Fruit fly (Drosophila melanogaster): Measurements from ENCODE around the gene Ucp4C.

Gene Ucp4C

DNA sequence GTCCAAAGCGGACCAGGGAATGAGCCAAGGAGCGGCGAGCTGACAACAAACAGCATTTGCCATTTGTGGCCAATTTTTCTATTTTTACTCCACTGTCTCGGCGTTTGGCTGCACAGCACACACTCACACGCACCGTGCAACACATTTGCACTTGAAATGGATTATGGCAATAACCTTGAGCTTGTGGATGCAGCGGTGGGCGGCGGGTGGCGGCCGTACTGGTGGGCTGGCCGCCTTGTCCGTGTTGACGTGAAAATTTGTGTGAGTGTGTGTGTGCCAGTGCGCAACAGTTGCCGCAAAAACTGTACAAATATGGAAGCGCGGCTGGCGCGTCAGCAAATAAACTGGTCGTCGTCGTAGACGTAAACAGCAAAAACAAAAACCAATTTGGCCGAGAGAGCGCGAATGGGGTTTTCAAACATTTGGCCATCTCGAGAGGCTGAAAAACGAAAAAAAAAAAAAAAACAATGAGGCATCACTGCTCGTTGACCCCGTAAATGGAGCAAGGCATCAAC, 6.7 kb downstream of the Ucp4C start:
- TF ChIP-seq tj (GFP tag; optimal IDR thresholded peaks at IDR 0.05) (peak; percentile 26), CG7101 (tag; optimal IDR thresholded peaks at IDR 0.05) (no peak)

DNA sequence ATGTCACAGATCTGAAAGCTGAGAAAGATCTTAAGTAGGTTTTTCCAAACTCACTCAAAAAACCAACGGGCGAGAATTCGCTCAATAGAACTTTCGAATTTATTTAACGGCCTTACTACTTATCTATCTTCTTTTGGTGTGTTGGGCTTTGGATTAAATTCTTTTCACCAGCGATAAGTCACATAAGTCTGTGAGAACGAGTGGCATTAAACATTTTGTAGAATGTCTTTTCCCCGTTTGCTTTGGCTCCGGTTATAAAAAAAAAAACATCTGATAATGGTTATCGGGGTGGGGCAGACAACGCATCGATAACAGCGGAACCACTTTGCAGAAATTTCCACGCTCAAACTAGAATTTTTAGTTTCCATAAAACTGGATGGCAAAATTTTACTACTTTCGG, 7.2 kb downstream of the Ucp4C start:
- TF ChIP-seq CG12768 (GFP tag; optimal IDR thresholded peaks at IDR 0.05) (no peak), Hr96 (GFP tag; optimal IDR thresholded peaks at IDR 0.05) (no peak), Clk (GFP tag; optimal IDR thresholded peaks at IDR 0.05) (no peak), tj (GFP tag; optimal IDR thresholded peaks at IDR 0.05) (no peak), CG5204 (GFP tag; optimal IDR thresholded peaks at IDR 0.05) (no peak), CG7101 (tag; optimal IDR thresholded peaks at IDR 0.05) (no peak)

DNA sequence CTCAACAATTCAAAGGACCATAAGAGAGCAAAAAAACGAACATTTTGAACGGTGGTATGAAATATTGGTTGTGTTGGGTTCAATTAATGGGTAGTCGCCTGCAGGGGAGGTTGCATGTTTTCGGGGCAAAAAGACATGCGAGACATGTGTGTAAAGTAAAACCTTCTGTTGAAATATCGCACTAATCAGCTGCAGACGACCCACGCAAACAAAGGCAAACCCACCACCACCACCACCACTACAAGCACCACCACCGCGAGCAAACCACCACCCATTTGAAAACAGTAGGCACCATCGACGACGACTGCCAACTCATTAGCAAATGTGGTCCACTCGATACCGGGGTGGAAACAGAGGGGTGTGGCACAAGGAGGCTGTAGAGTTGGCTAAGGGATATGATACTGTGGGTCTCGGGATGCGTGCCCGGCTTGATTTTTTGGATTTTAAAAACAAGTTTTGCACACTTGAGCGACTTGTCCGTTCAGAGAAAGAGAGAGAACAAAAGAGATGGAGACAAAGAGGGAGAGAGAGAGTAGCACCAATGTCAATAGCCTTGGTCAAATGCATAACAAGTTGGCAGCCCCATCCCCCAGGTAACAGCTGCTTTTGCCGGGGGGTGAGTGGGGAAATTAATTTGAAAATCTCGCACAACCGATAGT, 8.8 kb downstream of the Ucp4C start:
- TF ChIP-seq CG33017 (tag; optimal IDR thresholded peaks at IDR 0.05) (no peak), CG14711 (tag; optimal IDR thresholded peaks at IDR 0.05) (no peak), tj (GFP tag; optimal IDR thresholded peaks at IDR 0.05) (no peak), CG7045 (GFP tag; optimal IDR thresholded peaks at IDR 0.05) (no peak), CG7101 (tag; optimal IDR thresholded peaks at IDR 0.05) (no peak), toe (GFP tag; optimal IDR thresholded peaks at IDR 0.05) (no peak), Crg-1 (GFP tag; optimal IDR thresholded peaks at IDR 0.05) (peak; percentile 8), CG1620 (GFP tag; optimal IDR thresholded peaks at IDR 0.05) (peak; percentile 4), cnc (optimal IDR thresholded peaks at IDR 0.05) (no peak), Hr96 (GFP tag; optimal IDR thresholded peaks at IDR 0.05) (no peak), Mnt (GFP tag; optimal IDR thresholded peaks at IDR 0.05) (no peak), pad (GFP tag; optimal IDR thresholded peaks at IDR 0.05) (peak; percentile 47), kay (GFP tag; ENCODE audit: borderline replicate concordance) (no peak), CG5204 (GFP tag; optimal IDR thresholded peaks at IDR 0.05) (no peak), bab1 (GFP tag; optimal IDR thresholded peaks at IDR 0.05) (no peak), CG12768 (GFP tag; optimal IDR thresholded peaks at IDR 0.05) (no peak), ovo (GFP tag; optimal IDR thresholded peaks at IDR 0.05) (no peak), CG11617 (GFP tag; optimal IDR thresholded peaks at IDR 0.05) (no peak), Clk (GFP tag; optimal IDR thresholded peaks at IDR 0.05) (no peak), cic (GFP tag; optimal IDR thresholded peaks at IDR 0.05) (peak; percentile 48)

DNA sequence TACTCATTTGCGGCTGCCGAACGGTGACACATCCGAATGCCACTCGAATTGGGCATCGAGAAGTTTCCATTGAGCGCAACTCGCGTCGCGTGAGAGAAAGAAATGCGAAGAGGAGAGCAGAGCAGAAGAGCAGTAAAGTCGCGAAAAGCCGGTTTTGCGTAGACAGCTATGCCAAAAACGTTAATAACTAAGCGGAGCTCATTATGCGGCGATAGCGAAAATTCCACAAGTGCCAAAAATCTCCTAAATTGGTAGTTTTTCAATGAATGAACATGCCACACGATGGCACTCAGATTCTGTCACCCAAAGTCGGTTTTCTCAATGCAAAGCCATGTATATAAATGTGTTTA, 9.3 kb downstream of the Ucp4C start:
- TF ChIP-seq CG5204 (GFP tag; optimal IDR thresholded peaks at IDR 0.05) = no peak
- peak; percentile 91 for TF ChIP-seq kay (GFP tag; ENCODE audit: borderline replicate concordance)

DNA sequence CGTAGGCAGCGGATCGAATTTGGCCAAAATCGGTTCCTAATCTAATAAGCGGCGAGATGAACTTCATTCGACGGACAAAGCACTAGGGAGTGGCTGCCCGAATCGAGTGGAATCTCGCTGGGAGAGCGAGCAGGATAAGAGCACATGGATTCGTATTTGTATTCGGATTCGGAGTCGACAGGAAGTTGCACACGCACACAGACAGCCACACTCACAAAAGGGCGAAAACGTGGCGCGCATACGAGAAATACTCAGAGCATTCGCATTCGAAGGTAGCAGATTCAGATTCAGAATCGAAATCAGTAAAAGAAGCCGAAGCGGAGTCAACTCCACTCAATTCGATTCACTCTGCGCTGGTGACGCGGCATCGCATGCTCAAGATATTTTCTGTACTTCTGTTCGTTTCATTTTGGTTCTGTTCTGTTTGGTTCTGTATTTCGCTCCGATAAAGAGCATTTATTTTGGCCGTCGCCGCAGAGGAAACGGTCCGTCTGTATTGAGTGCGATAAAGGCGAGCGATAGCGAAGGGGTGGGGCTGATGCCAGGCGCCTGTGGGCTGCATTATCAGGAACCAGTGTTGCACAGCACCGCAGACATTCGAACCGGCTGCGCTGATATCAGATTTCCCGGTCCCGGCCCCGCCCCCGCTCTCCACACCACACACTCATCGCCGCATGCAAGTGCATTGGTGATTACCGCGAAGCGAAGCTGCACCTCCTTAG, 10.1 kb downstream of the Ucp4C start:
- peak; percentile 70 for TF ChIP-seq CG12768 (GFP tag; optimal IDR thresholded peaks at IDR 0.05)
- no peak for TF ChIP-seq toe (GFP tag; optimal IDR thresholded peaks at IDR 0.05)
- TF ChIP-seq Crg-1 (GFP tag; optimal IDR thresholded peaks at IDR 0.05) = peak; percentile 34
- peak; percentile 58 for TF ChIP-seq Mnt (GFP tag; optimal IDR thresholded peaks at IDR 0.05)
- no peak for TF ChIP-seq CG1620 (GFP tag; optimal IDR thresholded peaks at IDR 0.05)
- no peak for TF ChIP-seq CG33017 (tag; optimal IDR thresholded peaks at IDR 0.05)
- TF ChIP-seq ovo (GFP tag; optimal IDR thresholded peaks at IDR 0.05) = no peak
- TF ChIP-seq pad (GFP tag; optimal IDR thresholded peaks at IDR 0.05) = peak; percentile 30
- TF ChIP-seq cnc (optimal IDR thresholded peaks at IDR 0.05) = no peak
- TF ChIP-seq tj (GFP tag; optimal IDR thresholded peaks at IDR 0.05) = no peak
- TF ChIP-seq cic (GFP tag; optimal IDR thresholded peaks at IDR 0.05) = peak; percentile 40

DNA sequence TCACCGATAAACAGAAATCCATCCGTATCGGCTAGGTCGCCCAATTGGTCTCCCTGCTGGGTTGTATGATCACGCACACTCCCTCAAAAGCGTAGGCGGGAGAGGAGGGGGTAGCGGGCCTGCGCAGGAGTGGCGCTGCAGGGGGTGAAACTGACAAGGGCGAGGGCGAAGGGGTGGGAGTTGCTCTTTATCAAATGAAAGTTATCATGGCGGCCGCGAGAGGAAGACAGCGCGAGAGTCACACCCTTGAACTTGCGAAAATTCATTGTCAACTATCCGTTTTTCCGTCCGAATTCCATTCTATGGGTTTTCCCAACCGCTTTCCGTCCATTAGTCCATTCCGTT, 10.7 kb downstream of the Ucp4C start:
- TF ChIP-seq pad (GFP tag; optimal IDR thresholded peaks at IDR 0.05) (no peak), Crg-1 (GFP tag; optimal IDR thresholded peaks at IDR 0.05) (peak; percentile 17)

DNA sequence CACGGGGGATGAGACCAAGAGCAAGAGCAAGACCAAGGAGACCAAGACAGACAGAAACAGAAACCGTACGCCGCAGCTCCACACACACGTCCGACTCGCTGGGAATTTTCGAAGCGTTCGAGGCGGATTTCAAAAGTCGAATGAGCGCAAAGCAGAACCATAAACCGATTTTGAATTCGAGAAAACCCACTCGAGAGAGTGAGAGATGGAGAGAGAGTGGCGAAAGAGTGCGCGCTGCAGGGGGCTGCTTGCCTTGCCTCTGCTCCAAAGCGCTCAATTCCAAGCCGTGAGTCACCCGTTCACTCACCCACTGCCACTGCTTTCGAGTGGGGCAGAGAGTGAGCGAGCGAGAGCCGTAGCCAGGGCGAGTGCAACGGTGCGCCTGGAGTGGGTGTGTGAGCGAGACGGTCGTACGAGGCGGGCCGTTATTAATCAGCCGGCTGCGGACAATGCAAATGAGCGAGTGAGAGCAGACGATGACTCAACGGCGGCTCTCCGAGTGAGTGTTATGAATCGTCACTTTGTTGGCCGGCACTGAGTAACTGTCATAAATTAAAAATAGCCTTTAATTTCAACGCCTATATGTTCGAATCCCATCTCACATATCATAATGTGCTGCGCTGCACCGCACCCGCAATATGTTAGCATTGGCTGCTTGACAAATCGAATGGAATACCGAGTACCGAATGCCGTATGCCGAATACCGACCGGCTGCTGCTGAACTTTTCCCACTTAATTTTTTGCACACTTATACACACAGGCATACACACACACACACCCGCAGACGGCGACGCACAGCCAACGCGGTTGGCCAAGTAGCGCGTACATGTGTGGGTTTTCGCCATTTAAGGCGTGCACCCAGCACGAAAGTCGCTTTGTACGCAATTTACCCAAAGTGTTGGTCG, 11.8 kb downstream of the Ucp4C start:
- TF ChIP-seq Hr96 (GFP tag; optimal IDR thresholded peaks at IDR 0.05) (peak; percentile 46), Mnt (GFP tag; optimal IDR thresholded peaks at IDR 0.05) (peak; percentile 68), CG33017 (tag; optimal IDR thresholded peaks at IDR 0.05) (peak; percentile 27), tj (GFP tag; optimal IDR thresholded peaks at IDR 0.05) (peak; percentile 23), toe (GFP tag; optimal IDR thresholded peaks at IDR 0.05) (no peak), CG5204 (GFP tag; optimal IDR thresholded peaks at IDR 0.05) (no peak), CG7101 (tag; optimal IDR thresholded peaks at IDR 0.05) (peak; percentile 40), cnc (optimal IDR thresholded peaks at IDR 0.05) (no peak), CG12768 (GFP tag; optimal IDR thresholded peaks at IDR 0.05) (peak; percentile 76), bab1 (GFP tag; optimal IDR thresholded peaks at IDR 0.05) (peak; percentile 78), Crg-1 (GFP tag; optimal IDR thresholded peaks at IDR 0.05) (peak; percentile 8), CG7045 (GFP tag; optimal IDR thresholded peaks at IDR 0.05) (no peak), CG11617 (GFP tag; optimal IDR thresholded peaks at IDR 0.05) (no peak), pad (GFP tag; optimal IDR thresholded peaks at IDR 0.05) (peak; percentile 91), kay (GFP tag; ENCODE audit: borderline replicate concordance) (peak; percentile 100), cic (GFP tag; optimal IDR thresholded peaks at IDR 0.05) (peak; percentile 5), CG14711 (tag; optimal IDR thresholded peaks at IDR 0.05) (peak; percentile 34), CG1620 (GFP tag; optimal IDR thresholded peaks at IDR 0.05) (no peak), ovo (GFP tag; optimal IDR thresholded peaks at IDR 0.05) (peak; percentile 88), Clk (GFP tag; optimal IDR thresholded peaks at IDR 0.05) (no peak)
